Worm (Caenorhabditis elegans) whole organism, young adult: Measurements from ENCODE around the gene F14F7.4.

Source experiments
- B0336.3 ChIP-seq: fragments of 200-800 bp; sonication (Bioruptor generic); IDR thresholded peaks from 2 replicates; pipeline ENCODE4 v1.3.6; 2022; ENCODE audit warnings: missing genetic modification characterization, missing compliant biosample characterization
- F49E8.2 ChIP-seq: sonication (generic microtip); optimal IDR thresholded peaks from 3 replicates; lab custom pipeline; 2017; ENCODE audit warnings: missing genetic modification characterization, mild to moderate bottlenecking, missing compliant biosample characterization, antibody characterized with exemption, moderate library complexity; ENCODE audit not compliant: insufficient read depth
- K11D2.4 ChIP-seq: fragments of 200-800 bp; sonication (Bioruptor generic); IDR thresholded peaks from 2 replicates; pipeline ENCODE4 v1.3.6; 2022; ENCODE audit warnings: missing genetic modification reagents, missing genetic modification characterization, missing compliant biosample characterization
- T26A5.8 ChIP-seq: sonication (generic microtip); optimal IDR thresholded peaks from 2 replicates; lab custom pipeline; 2016; ENCODE audit warnings: missing genetic modification characterization, missing compliant biosample characterization
- Y53G8AR.9 ChIP-seq: fragments of 200-800 bp; sonication (Bioruptor generic); conservative IDR thresholded peaks from 2 replicates; pipeline ENCODE4 v1.3.6; 2022; ENCODE audit warnings: missing genetic modification reagents, missing genetic modification characterization, missing compliant biosample characterization
- Y67H2A.10 ChIP-seq: fragments of 200-800 bp; sonication (Bioruptor generic); conservative IDR thresholded peaks from 2 replicates; pipeline ENCODE4 v1.3.6; 2022; ENCODE audit warnings: missing genetic modification reagents, missing genetic modification characterization, missing compliant biosample characterization
- Y95B8A.8 ChIP-seq: fragments of 200-800 bp; sonication (Bioruptor generic); IDR thresholded peaks from 2 replicates; pipeline ENCODE4 v1.3.6; 2022; ENCODE audit warnings: missing genetic modification reagents, missing genetic modification characterization, missing compliant biosample characterization
- atf-7 ChIP-seq: sonication (generic microtip); optimal IDR thresholded peaks from 2 replicates; lab custom pipeline; 2017; ENCODE audit warnings: mild to moderate bottlenecking, missing genetic modification characterization, missing compliant biosample characterization
- attf-3 ChIP-seq: fragments of 200-800 bp; sonication (Bioruptor generic); conservative IDR thresholded peaks from 2 replicates; pipeline ENCODE4 v1.3.6; 2022; ENCODE audit warnings: missing genetic modification reagents, missing genetic modification characterization, missing compliant biosample characterization
- bed-1 ChIP-seq: fragments of 200-800 bp; sonication (Bioruptor generic); IDR thresholded peaks from 2 replicates; pipeline ENCODE4 v1.3.6; 2022; ENCODE audit warnings: missing genetic modification reagents, missing genetic modification characterization, missing compliant biosample characterization
- bed-2 ChIP-seq: fragments of 200-800 bp; sonication (Bioruptor generic); IDR thresholded peaks from 2 replicates; pipeline ENCODE4 v1.3.6; 2022; ENCODE audit warnings: missing genetic modification reagents, missing genetic modification characterization, missing compliant biosample characterization
- ccch-3 ChIP-seq: fragments of 200-800 bp; sonication (Bioruptor generic); optimal IDR thresholded peaks from 2 replicates; lab custom pipeline; 2018; ENCODE audit warnings: mild to moderate bottlenecking, missing genetic modification characterization, missing compliant biosample characterization
- cebp-2 ChIP-seq: fragments of 200-800 bp; sonication (Bioruptor generic); IDR thresholded peaks from 2 replicates; pipeline ENCODE4 v1.3.6; 2022; ENCODE audit warnings: missing genetic modification characterization, missing compliant biosample characterization
- ceh-58 ChIP-seq: fragments of 200-800 bp; sonication (Bioruptor generic); IDR thresholded peaks from 2 replicates; pipeline ENCODE4 v1.3.6; 2022; ENCODE audit warnings: missing genetic modification characterization, missing compliant biosample characterization
- die-1 ChIP-seq: sonication (generic microtip); optimal IDR thresholded peaks from 2 replicates; lab custom pipeline; 2016; ENCODE audit warnings: missing genotype, mild to moderate bottlenecking, missing genetic modification characterization, missing compliant biosample characterization
- dox-1 ChIP-seq: fragments of 200-800 bp; sonication (Bioruptor generic); IDR thresholded peaks from 2 replicates; pipeline ENCODE4 v1.3.6; 2022; ENCODE audit warnings: missing genetic modification reagents, missing genetic modification characterization, missing compliant biosample characterization
- egrh-3 ChIP-seq: fragments of 200-800 bp; sonication (Bioruptor generic); IDR thresholded peaks from 2 replicates; pipeline ENCODE4 v1.3.6; 2022; ENCODE audit warnings: missing genetic modification reagents, missing genetic modification characterization, missing compliant biosample characterization
- ekl-4 ChIP-seq: fragments of 200-800 bp; sonication (Bioruptor generic); IDR thresholded peaks from 2 replicates; pipeline ENCODE4 v1.3.6; 2022; ENCODE audit warnings: missing genetic modification reagents, missing genetic modification characterization, missing compliant biosample characterization
- ets-4 ChIP-seq: fragments of 200-800 bp; sonication (Bioruptor generic); optimal IDR thresholded peaks from 2 replicates; lab custom pipeline; 2018; ENCODE audit warnings: mild to moderate bottlenecking, missing genetic modification characterization, missing compliant biosample characterization
- gei-17 ChIP-seq: fragments of 200-800 bp; sonication (Bioruptor generic); optimal IDR thresholded peaks from 2 replicates; lab custom pipeline; 2018; ENCODE audit warnings: mild to moderate bottlenecking, missing genetic modification characterization, missing compliant biosample characterization
- hmg-1.2 ChIP-seq: fragments of 200-800 bp; sonication (Bioruptor generic); IDR thresholded peaks from 2 replicates; pipeline ENCODE4 v1.3.6; 2022; ENCODE audit warnings: missing genetic modification reagents, missing genetic modification characterization, missing compliant biosample characterization
- let-526 ChIP-seq: fragments of 200-800 bp; sonication (Bioruptor generic); IDR thresholded peaks from 2 replicates; pipeline ENCODE4 v1.3.6; 2022; ENCODE audit warnings: missing genetic modification reagents, missing genetic modification characterization, missing compliant biosample characterization
- lin-26 ChIP-seq: fragments of 200-800 bp; sonication (Bioruptor generic); IDR thresholded peaks from 2 replicates; pipeline ENCODE4 v1.3.6; 2022; ENCODE audit warnings: missing genetic modification reagents, missing genetic modification characterization, missing compliant biosample characterization
- lin-35 ChIP-seq, 3 experiments: fragments of 150-350 bp in 2 of 3; sonication (generic microtip) in 1 of 3; optimal IDR thresholded peaks; 2 replicates each; lab custom pipeline; 2014 to 2018; ENCODE audit warnings: missing biosample characterization in 3 of 3, missing genetic modification characterization in 3 of 3, missing genetic modification reagents in 3 of 3
- lin-40 ChIP-seq: sonication (generic microtip); optimal IDR thresholded peaks from 2 replicates; lab custom pipeline; 2016; ENCODE audit warnings: missing genetic modification characterization, mild to moderate bottlenecking, missing compliant biosample characterization, missing genotype, missing genetic modification reagents
- lsy-27 ChIP-seq: sonication (generic microtip); optimal IDR thresholded peaks from 2 replicates; lab custom pipeline; 2017; ENCODE audit warnings: missing genetic modification characterization, mild to moderate bottlenecking, missing compliant biosample characterization, antibody characterized with exemption, missing genotype, borderline replicate concordance; ENCODE audit not compliant: insufficient read depth
- madf-3 ChIP-seq: fragments of 200-800 bp; sonication (Bioruptor generic); IDR thresholded peaks from 2 replicates; pipeline ENCODE4 v1.3.6; 2022; ENCODE audit warnings: missing genetic modification reagents, missing genetic modification characterization, missing compliant biosample characterization
- madf-6 ChIP-seq: fragments of 200-800 bp; sonication (Bioruptor generic); IDR thresholded peaks from 2 replicates; pipeline ENCODE4 v1.3.6; 2022; ENCODE audit warnings: missing genetic modification reagents, missing genetic modification characterization, missing compliant biosample characterization
- madf-8 ChIP-seq: fragments of 200-800 bp; sonication (Bioruptor generic); conservative IDR thresholded peaks from 2 replicates; pipeline ENCODE4 v1.3.6; 2022; ENCODE audit warnings: missing genetic modification reagents, missing genetic modification characterization, missing compliant biosample characterization
- mcd-1 ChIP-seq: fragments of 200-800 bp; sonication (Bioruptor generic); IDR thresholded peaks from 2 replicates; pipeline ENCODE4 v1.3.6; 2022; ENCODE audit warnings: missing genetic modification reagents, missing genetic modification characterization, missing compliant biosample characterization
- mes-4 ChIP-seq: sonication (generic microtip); optimal IDR thresholded peaks from 2 replicates; lab custom pipeline; 2016; ENCODE audit warnings: missing genotype, missing genetic modification characterization, missing compliant biosample characterization
- nhr-80 ChIP-seq: sonication (generic microtip); optimal IDR thresholded peaks from 2 replicates; lab custom pipeline; 2016; ENCODE audit warnings: missing genetic modification characterization, missing compliant biosample characterization
- nhr-90 ChIP-seq: sonication (generic microtip); optimal IDR thresholded peaks from 2 replicates; lab custom pipeline; 2016; ENCODE audit warnings: missing genotype, mild to moderate bottlenecking, missing genetic modification characterization, missing compliant biosample characterization
- pbrm-1 ChIP-seq: fragments of 200-800 bp; sonication (Bioruptor generic); IDR thresholded peaks from 2 replicates; pipeline ENCODE4 v1.3.6; 2022; ENCODE audit warnings: missing genetic modification reagents, missing genetic modification characterization, missing compliant biosample characterization
- pha-4 ChIP-seq: fragments of 150-350 bp; sonication (generic microtip); optimal IDR thresholded peaks from 2 replicates; lab custom pipeline; 2014; ENCODE audit warnings: missing biosample characterization, missing genetic modification reagents, missing genetic modification characterization
- rcor-1 ChIP-seq: fragments of 200-800 bp; sonication (Bioruptor generic); IDR thresholded peaks from 2 replicates; pipeline ENCODE4 v1.3.6; 2022; ENCODE audit warnings: missing genetic modification reagents, missing genetic modification characterization, missing compliant biosample characterization
- rpc-1 ChIP-seq, 2 experiments: fragments of 150-350 bp in 1 of 2; sonication (generic microtip) in 1 of 2; optimal IDR thresholded peaks; 2 replicates each; lab custom pipeline; 2014 to 2018; ENCODE audit warnings: missing biosample characterization in 1 of 2, missing genetic modification characterization in 1 of 2, missing genetic modification reagents in 1 of 2, missing genotype in 1 of 2
- snpc-4 ChIP-seq, 5 experiments: fragments of 150-350 bp in 1 of 5; sonication (generic microtip) in 4 of 5; optimal IDR thresholded peaks; 2 replicates each; lab custom pipeline; 2014 to 2018; ENCODE audit warnings: missing genetic modification characterization in 5 of 5, missing biosample characterization in 3 of 5, antibody characterized with exemption in 2 of 5, mild to moderate bottlenecking in 2 of 5, missing compliant biosample characterization in 2 of 5, missing genotype in 2 of 5, moderate library complexity in 2 of 5, missing genetic modification reagents in 1 of 5
- somi-1 ChIP-seq: fragments of 200-800 bp; sonication (Bioruptor generic); optimal IDR thresholded peaks from 2 replicates; lab custom pipeline; 2018; ENCODE audit warnings: mild to moderate bottlenecking, missing genetic modification characterization, missing compliant biosample characterization
- unc-62 ChIP-seq: fragments of 150-350 bp; optimal IDR thresholded peaks from 2 replicates; lab custom pipeline; 2014; ENCODE audit warnings: missing biosample characterization, missing genetic modification reagents, missing genetic modification characterization
- zim-3 ChIP-seq: sonication (generic microtip); optimal IDR thresholded peaks from 2 replicates; lab custom pipeline; 2017; ENCODE audit warnings: mild to moderate bottlenecking, missing genetic modification characterization, moderate library complexity, missing compliant biosample characterization
- ztf-18 ChIP-seq: sonication (generic microtip); optimal IDR thresholded peaks from 2 replicates; lab custom pipeline; 2016; ENCODE audit warnings: missing genotype, mild to moderate bottlenecking, missing genetic modification characterization, missing compliant biosample characterization
- ztf-22 ChIP-seq: fragments of 200-800 bp; sonication (Bioruptor generic); optimal IDR thresholded peaks from 2 replicates; lab custom pipeline; 2018; ENCODE audit warnings: mild to moderate bottlenecking, missing genetic modification characterization, moderate library complexity, missing compliant biosample characterization
- ztf-25 ChIP-seq: fragments of 200-800 bp; sonication (Bioruptor generic); IDR thresholded peaks from 2 replicates; pipeline ENCODE4 v1.3.6; 2022; ENCODE audit warnings: missing genetic modification reagents, missing genetic modification characterization, missing compliant biosample characterization
- ztf-28 ChIP-seq: fragments of 200-800 bp; sonication (Bioruptor generic); IDR thresholded peaks from 2 replicates; pipeline ENCODE4 v1.3.6; 2022; ENCODE audit warnings: missing genetic modification reagents, missing genetic modification characterization, missing compliant biosample characterization
- ztf-3 ChIP-seq: fragments of 200-800 bp; sonication (Bioruptor generic); optimal IDR thresholded peaks from 2 replicates; lab custom pipeline; 2018; ENCODE audit warnings: mild to moderate bottlenecking, missing genetic modification characterization, missing compliant biosample characterization
- ztf-6 ChIP-seq: fragments of 200-800 bp; sonication (Bioruptor generic); IDR thresholded peaks from 2 replicates; pipeline ENCODE4 v1.3.6; 2022; ENCODE audit warnings: missing genetic modification reagents, missing genetic modification characterization, missing compliant biosample characterization

The F14F7.4 gene

ce11 chrIII:13070548-13071050 lies 41.1 kb upstream of the F14F7.4 start, which contains the start of gene Y39E4B.6 (continued):
- peak; percentile 77 for TF ChIP-seq ets-4 (GFP tag; lab: Kevin White, UChicago)
- TF ChIP-seq gei-17 (GFP tag; lab: Kevin White, UChicago): peak; percentile 62
- peak; percentile 85 for TF ChIP-seq nhr-90
- peak; percentile 84 for TF ChIP-seq mcd-1 (GFP tag; lab: Robert Waterston, UW)
- TF ChIP-seq B0336.3 (GFP tag; lab: Robert Waterston, UW): peak; percentile 93
- peak; percentile 36; the same call in 1 of the 2 replicates for TF ChIP-seq attf-3
- TF ChIP-seq madf-8 (GFP tag; lab: Robert Waterston, UW): no peak
- TF ChIP-seq F49E8.2 (tag; lab: Kevin White, UChicago): no peak
- TF ChIP-seq madf-3 (GFP tag; lab: Robert Waterston, UW): peak; percentile 100
- TF ChIP-seq bed-2 (GFP tag; lab: Robert Waterston, UW): 0 out of 2 replicates have a peak, but pooled peaks have one; percentile 33
- TF ChIP-seq T26A5.8 (tag; lab: Kevin White, UChicago): no peak
- peak; percentile 96 for TF ChIP-seq Y67H2A.10
- peak; percentile 97 for TF ChIP-seq somi-1 (GFP tag; lab: Kevin White, UChicago)
- TF ChIP-seq pha-4 (tag; lab: Kevin White, UChicago): peak; percentile 2
- no peak for TF ChIP-seq ztf-28 (GFP tag; lab: Robert Waterston, UW)
- no peak for TF ChIP-seq lsy-27 (tag; lab: Kevin White, UChicago)
- TF ChIP-seq hmg-1.2 (GFP tag; lab: Robert Waterston, UW): peak; percentile 81
- TF ChIP-seq pbrm-1 (GFP tag; lab: Robert Waterston, UW): peak; percentile 95
- TF ChIP-seq atf-7: peak; percentile 89
- TF ChIP-seq let-526 (GFP tag; lab: Robert Waterston, UW): peak; percentile 94
- no peak for TF ChIP-seq cebp-2 (GFP tag; lab: Robert Waterston, UW)
- peak; percentile 89 for TF ChIP-seq lin-26 (GFP tag; lab: Robert Waterston, UW)
- TF ChIP-seq ztf-18 (tag; lab: Kevin White, UChicago): peak; percentile 69
- peak in 1 of 3 experiments; percentile 69 for TF ChIP-seq lin-35 (GFP tag; optimal IDR thresholded peaks at IDR 0.05; lab: Kevin White, UChicago)
- TF ChIP-seq ztf-25: 0 out of 2 replicates have a peak, but pooled peaks have one; percentile 46
- TF ChIP-seq ekl-4 (GFP tag; lab: Robert Waterston, UW): peak; percentile 97
- no peak for TF ChIP-seq unc-62 (GFP tag; lab: Kevin White, UChicago)
- TF ChIP-seq ccch-3 (GFP tag; lab: Kevin White, UChicago): no peak
- TF ChIP-seq nhr-80: peak; percentile 91
- TF ChIP-seq ceh-58 (GFP tag; lab: Robert Waterston, UW): no peak
- TF ChIP-seq bed-1 (GFP tag; lab: Robert Waterston, UW): no peak
- peak; percentile 47; the same call in 1 of the 2 replicates for TF ChIP-seq madf-6
- peak; percentile 2 for TF ChIP-seq rpc-1 (optimal IDR thresholded peaks at IDR 0.05; lab: Kevin White, UChicago)
- TF ChIP-seq rpc-1 (tag; optimal IDR thresholded peaks at IDR 0.05; lab: Kevin White, UChicago): no peak
- TF ChIP-seq snpc-4 (GFP tag; optimal IDR thresholded peaks at IDR 0.05; lab: Kevin White, UChicago): peak; percentile 23
- TF ChIP-seq snpc-4 (tag; optimal IDR thresholded peaks at IDR 0.05; lab: Kevin White, UChicago): peak in 3 of 4 experiments; percentile 74 to 85 (median 85)
- peak; percentile 96 for TF ChIP-seq ztf-6 (GFP tag; lab: Robert Waterston, UW)
- no peak for TF ChIP-seq mes-4 (tag; lab: Kevin White, UChicago)
- TF ChIP-seq die-1 (tag; lab: Kevin White, UChicago): peak; percentile 73
- TF ChIP-seq zim-3 (tag; lab: Kevin White, UChicago): peak; percentile 77
- peak; percentile 79 for TF ChIP-seq ztf-22 (GFP tag; lab: Kevin White, UChicago)
- peak; percentile 82 for TF ChIP-seq ztf-3 (GFP tag; lab: Kevin White, UChicago)
- TF ChIP-seq Y95B8A.8: peak; percentile 76
- peak; percentile 76 for TF ChIP-seq rcor-1 (GFP tag; lab: Robert Waterston, UW)
- peak; percentile 97 for TF ChIP-seq lin-40 (tag; lab: Kevin White, UChicago)
- peak; percentile 92 for TF ChIP-seq dox-1
- peak; percentile 95 for TF ChIP-seq K11D2.4 (GFP tag; lab: Robert Waterston, UW)
- peak; percentile 85 for TF ChIP-seq egrh-3 (GFP tag; lab: Robert Waterston, UW)
- peak; percentile 82 for TF ChIP-seq Y53G8AR.9 (GFP tag; lab: Robert Waterston, UW)
